Worm (Caenorhabditis elegans): ENCODE results near the gene zip-11.
A peak's percentile ranks its signal among the peaks of the same experiment; 100 is the strongest.

The zip-11 gene

ce11 chrIV:3296578-3297549 is 14.2 kb upstream of the zip-11 start (continued):
- TF ChIP-seq repo-1 (tag; optimal IDR thresholded peaks at IDR 0.05) (peak; percentile 37), xnd-1 (tag; optimal IDR thresholded peaks at IDR 0.05) (peak; percentile 46), nfya-1 (tag; optimal IDR thresholded peaks at IDR 0.05; ENCODE audit: borderline replicate concordance, insufficient read depth) (no peak), F10E7.11 (tag; optimal IDR thresholded peaks at IDR 0.05) (peak; percentile 19), akir-1 (GFP tag; optimal IDR thresholded peaks at IDR 0.05) (no peak), tbx-9 (tag; optimal IDR thresholded peaks at IDR 0.05; ENCODE audit: borderline replicate concordance) (peak; percentile 41), bed-1 (GFP tag; IDR thresholded peaks at IDR 0.05) (no peak), let-526 (GFP tag; IDR thresholded peaks at IDR 0.05) (no peak), him-1 (tag; optimal IDR thresholded peaks at IDR 0.05) (no peak), C17E4.6 (GFP tag; IDR thresholded peaks at IDR 0.05) (no peak), unc-130 (GFP tag; optimal IDR thresholded peaks at IDR 0.05) (peak; percentile 11), ets-4 (GFP tag; optimal IDR thresholded peaks at IDR 0.05) (no peak), F49E8.2 (tag; optimal IDR thresholded peaks at IDR 0.05; ENCODE audit: insufficient read depth) (peak; percentile 83), ztf-28 (GFP tag; IDR thresholded peaks at IDR 0.05) (no peak), ama-1 (optimal IDR thresholded peaks at IDR 0.05) (no peak), ama-1 (GFP tag; optimal IDR thresholded peaks at IDR 0.05) (peak in 1 of 2 experiments; percentile 79), egl-18 (GFP tag; IDR thresholded peaks at IDR 0.05) (no peak), ztf-18 (tag; optimal IDR thresholded peaks at IDR 0.05) (no peak), sdz-38 (tag; optimal IDR thresholded peaks at IDR 0.05) (no peak), F57C9.4 (tag; optimal IDR thresholded peaks at IDR 0.05) (no peak), hsf-1 (GFP tag; IDR thresholded peaks at IDR 0.05) (peak; percentile 44; the same call in 1 of the 2 replicates), lin-26 (GFP tag; IDR thresholded peaks at IDR 0.05) (peak; percentile 59; the same call in 1 of the 2 replicates), nfya-2 (GFP tag; IDR thresholded peaks at IDR 0.05) (no peak), lsy-27 (tag; optimal IDR thresholded peaks at IDR 0.05; ENCODE audit: borderline replicate concordance, insufficient read depth) (no peak), B0019.2 (GFP tag; conservative IDR thresholded peaks at IDR 0.05) (no peak), nfyb-1 (GFP tag; IDR thresholded peaks at IDR 0.05) (no peak), dpl-1 (GFP tag; optimal IDR thresholded peaks at IDR 0.05) (no peak), F39B2.1 (GFP tag; IDR thresholded peaks at IDR 0.05) (peak; percentile 22; the same call in 1 of the 2 replicates), ztf-22 (GFP tag; optimal IDR thresholded peaks at IDR 0.05) (no peak), lin-40 (tag; optimal IDR thresholded peaks at IDR 0.05) (no peak), lin-54 (GFP tag; optimal IDR thresholded peaks at IDR 0.05) (peak; percentile 55), zim-3 (tag; optimal IDR thresholded peaks at IDR 0.05) (peak; percentile 45), ccch-3 (GFP tag; optimal IDR thresholded peaks at IDR 0.05) (no peak), lin-35 (GFP tag; optimal IDR thresholded peaks at IDR 0.05) (peak in 2 of 3 experiments; percentile 24 to 31), ztf-26 (tag; optimal IDR thresholded peaks at IDR 0.05) (no peak), sea-2 (GFP tag; IDR thresholded peaks at IDR 0.05) (no peak), rcor-1 (GFP tag; IDR thresholded peaks at IDR 0.05) (no peak), D2030.7 (GFP tag; IDR thresholded peaks at IDR 0.05) (no peak; the same call in 1 of the 2 replicates), athp-1 (tag; optimal IDR thresholded peaks at IDR 0.05) (peak; percentile 78), ceh-79 (tag; optimal IDR thresholded peaks at IDR 0.05) (peak; percentile 62), mel-28 (tag; optimal IDR thresholded peaks at IDR 0.05; ENCODE audit: borderline replicate concordance) (no peak), madf-6 (GFP tag; IDR thresholded peaks at IDR 0.05) (peak; percentile 65), ztf-6 (GFP tag; IDR thresholded peaks at IDR 0.05) (no peak), F55B11.4 (tag; optimal IDR thresholded peaks at IDR 0.05; ENCODE audit: borderline replicate concordance, insufficient read depth) (no peak), snpc-3.4 (tag; optimal IDR thresholded peaks at IDR 0.05) (peak; percentile 4), efl-1 (GFP tag; optimal IDR thresholded peaks at IDR 0.05) (no peak), cebp-2 (GFP tag; IDR thresholded peaks at IDR 0.05) (no peak)

Data from whole organism, young adult.